Worm (Caenorhabditis elegans): ENCODE data around the gene F11G11.13.

DNA sequence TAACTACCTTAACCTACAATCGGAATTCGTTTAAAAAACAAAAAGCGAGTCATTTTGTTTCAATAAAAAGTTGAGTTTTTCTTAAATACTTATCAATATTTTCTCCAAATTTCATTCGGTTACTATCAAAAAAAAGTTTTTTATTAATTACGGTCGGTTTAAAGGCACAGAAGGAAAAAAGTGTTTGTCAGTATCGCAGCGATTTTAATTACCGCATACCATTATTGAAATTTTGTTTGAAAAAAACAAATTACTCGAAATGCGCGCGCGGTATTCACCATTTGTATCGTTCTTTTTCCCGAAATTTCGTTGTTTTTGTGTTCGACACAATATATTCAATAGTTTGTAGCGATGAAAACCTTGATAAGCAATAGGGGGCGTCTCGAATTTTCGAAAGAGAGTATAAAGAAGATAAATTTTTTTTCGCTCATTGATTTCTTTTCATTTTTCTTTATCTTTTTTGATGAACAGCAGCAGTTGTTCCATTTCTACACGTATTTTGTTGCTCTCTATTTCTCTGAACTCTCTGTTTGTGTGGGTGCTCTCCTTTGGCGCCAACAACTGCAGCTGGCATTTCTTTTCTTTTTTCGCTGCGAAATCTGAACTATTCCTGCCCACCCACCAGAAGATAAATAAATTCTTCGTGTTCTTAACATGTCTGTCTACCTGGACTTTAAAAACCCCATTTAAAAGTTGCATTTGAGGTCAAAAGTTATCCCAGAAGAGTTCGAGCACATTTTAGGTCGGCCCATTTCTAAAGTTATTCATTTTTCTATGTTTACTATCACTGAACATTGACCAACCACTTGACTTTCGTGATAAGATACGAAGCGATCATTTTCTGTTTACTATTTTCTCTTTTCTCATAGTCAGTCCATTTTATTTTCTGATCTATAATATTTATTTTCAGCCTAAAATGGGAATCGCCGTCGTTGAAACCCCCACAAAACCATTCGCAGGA, 12.8 kb upstream of the F11G11.13 start, which contains the start of gene pgm-1:
- TF ChIP-seq ceh-39 (tag; optimal IDR thresholded peaks at IDR 0.05) (no peak), lsy-2 (tag; optimal IDR thresholded peaks at IDR 0.05) (no peak), ces-1 (GFP tag; optimal IDR thresholded peaks at IDR 0.05) (no peak), zip-8 (tag; optimal IDR thresholded peaks at IDR 0.05) (no peak), snpc-4 (tag; optimal IDR thresholded peaks at IDR 0.05) (no peak), sptf-1 (tag; optimal IDR thresholded peaks at IDR 0.05) (no peak), ztf-11 (tag; optimal IDR thresholded peaks at IDR 0.05) (no peak), unc-39 (tag; optimal IDR thresholded peaks at IDR 0.05) (no peak), elt-3 (tag; optimal IDR thresholded peaks at IDR 0.05) (no peak), drap-1 (GFP tag; optimal IDR thresholded peaks at IDR 0.05) (no peak), nhr-76 (tag; optimal IDR thresholded peaks at IDR 0.05) (no peak), nhr-28 (tag; optimal IDR thresholded peaks at IDR 0.05) (no peak), unc-62 (GFP tag; optimal IDR thresholded peaks at IDR 0.05) (no peak), mls-2 (tag; optimal IDR thresholded peaks at IDR 0.05) (no peak)
